Worm (Caenorhabditis elegans) whole organism, L1 larva: ENCODE measurements around the gene F55B11.2.

ENCODE experiments used
- lsy-2 ChIP-seq, 2 experiments: fragments of 150-350 bp; optimal IDR thresholded peaks; 2 replicates each; lab custom pipeline; 2014; ENCODE audit warnings: missing biosample characterization in 2 of 2, missing genetic modification characterization in 2 of 2
- nhr-28 ChIP-seq: fragments of 150-350 bp; optimal IDR thresholded peaks from 2 replicates; lab custom pipeline; 2014; ENCODE audit warnings: missing biosample characterization, missing genetic modification characterization
- ztf-11 ChIP-seq, 2 experiments: sonication (generic microtip); optimal IDR thresholded peaks; 2 replicates each; lab custom pipeline; 2016 to 2017; ENCODE audit warnings: missing genetic modification characterization in 2 of 2, missing biosample characterization in 1 of 2, missing compliant biosample characterization in 1 of 2

DNA sequence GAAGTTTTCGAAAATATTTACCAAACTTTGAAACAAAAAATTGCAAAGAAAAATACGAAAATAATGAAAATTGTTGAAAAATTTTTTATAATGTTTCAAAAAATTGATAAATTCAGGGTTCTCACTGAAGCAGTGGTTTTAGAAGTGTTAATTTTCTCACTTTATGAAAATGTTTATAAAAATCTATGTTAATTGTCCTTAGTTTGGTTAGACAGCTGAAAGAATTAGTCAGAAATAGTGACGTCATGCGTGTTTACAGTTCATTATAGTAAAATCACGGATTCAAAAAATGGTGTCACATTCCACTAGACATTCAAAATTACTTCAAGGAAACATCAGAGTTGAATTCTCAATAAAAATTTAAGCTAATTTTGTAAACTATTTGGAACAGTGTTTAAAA is 12.8 kb upstream of the F55B11.2 start:
- no peak for TF ChIP-seq lsy-2 (tag; optimal IDR thresholded peaks at IDR 0.05; lab: Kevin White, UChicago)
- TF ChIP-seq nhr-28 = no peak
- TF ChIP-seq ztf-11 (tag; optimal IDR thresholded peaks at IDR 0.05; lab: Kevin White, UChicago) = no peak
